Worm (Caenorhabditis elegans) whole organism, L3 larva: ENCODE measurements around the gene Y57G11C.42.

ENCODE experiments used
- ZK546.5 ChIP-seq: sonication (generic microtip); optimal IDR thresholded peaks from 2 replicates; lab custom pipeline; 2017; ENCODE audit warnings: missing biosample characterization, missing genetic modification characterization
- aly-2 ChIP-seq: fragments of 150-350 bp; optimal IDR thresholded peaks from 2 replicates; lab custom pipeline; 2014; ENCODE audit warnings: missing biosample characterization, missing genetic modification characterization
- ama-1 ChIP-seq: fragments of 150-350 bp; optimal IDR thresholded peaks from 2 replicates; lab custom pipeline; 2018
- ceh-16 ChIP-seq: sonication (generic microtip); optimal IDR thresholded peaks from 2 replicates; lab custom pipeline; 2017; ENCODE audit warnings: missing biosample characterization, missing genetic modification characterization
- ceh-28 ChIP-seq: fragments of 150-350 bp; optimal IDR thresholded peaks from 2 replicates; lab custom pipeline; 2014; ENCODE audit warnings: missing biosample characterization, missing genetic modification reagents, missing genetic modification characterization
- ceh-82 ChIP-seq: fragments of 150-350 bp; optimal IDR thresholded peaks from 2 replicates; lab custom pipeline; 2014; ENCODE audit warnings: missing biosample characterization, missing genetic modification characterization
- ceh-9 ChIP-seq: sonication (generic microtip); optimal IDR thresholded peaks from 2 replicates; lab custom pipeline; 2018; ENCODE audit warnings: missing biosample characterization, missing genetic modification characterization
- daf-12 ChIP-seq: fragments of 150-350 bp; optimal IDR thresholded peaks from 2 replicates; lab custom pipeline; 2014; ENCODE audit warnings: missing biosample characterization, missing genetic modification reagents, missing genetic modification characterization
- egl-5 ChIP-seq: fragments of 150-350 bp; optimal IDR thresholded peaks from 2 replicates; lab custom pipeline; 2017; ENCODE audit warnings: missing biosample characterization, missing genetic modification reagents, missing genetic modification characterization, inconsistent platforms
- elt-1 ChIP-seq: fragments of 150-350 bp; optimal IDR thresholded peaks from 2 replicates; lab custom pipeline; 2014; ENCODE audit warnings: missing biosample characterization, missing genetic modification characterization
- elt-2 ChIP-seq: sonication (generic microtip); optimal IDR thresholded peaks from 2 replicates; lab custom pipeline; 2016; ENCODE audit warnings: missing genetic modification reagents, mild to moderate bottlenecking, missing genetic modification characterization, missing compliant biosample characterization
- elt-3 ChIP-seq, 3 experiments: fragments of 150-350 bp in 1 of 3; sonication (generic microtip) in 2 of 3; optimal IDR thresholded peaks; 2 replicates in 2 of 3; 4 replicates in 1 of 3; lab custom pipeline; 2014 to 2017; ENCODE audit warnings: missing biosample characterization in 3 of 3, missing genetic modification characterization in 3 of 3
- eor-1 ChIP-seq, 2 experiments: fragments of 150-350 bp; optimal IDR thresholded peaks; 2 replicates each; lab custom pipeline; 2014 to 2018; ENCODE audit warnings: missing biosample characterization in 2 of 2, missing genetic modification characterization in 2 of 2
- fkh-10 ChIP-seq: sonication (generic microtip); optimal IDR thresholded peaks from 2 replicates; lab custom pipeline; 2017; ENCODE audit warnings: missing biosample characterization, missing genetic modification reagents, missing genetic modification characterization
- fos-1 ChIP-seq: fragments of 150-350 bp; optimal IDR thresholded peaks from 2 replicates; lab custom pipeline; 2014; ENCODE audit warnings: missing biosample characterization, missing genetic modification characterization
- hmg-11 ChIP-seq: sonication (generic microtip); optimal IDR thresholded peaks from 2 replicates; lab custom pipeline; 2016; ENCODE audit warnings: missing genetic modification characterization, missing compliant biosample characterization
- lin-15B ChIP-seq: fragments of 150-350 bp; optimal IDR thresholded peaks from 2 replicates; lab custom pipeline; 2014; ENCODE audit warnings: missing biosample characterization, missing genetic modification characterization
- lin-39 ChIP-seq: fragments of 150-350 bp; optimal IDR thresholded peaks from 2 replicates; lab custom pipeline; 2018; ENCODE audit warnings: missing biosample characterization, missing genetic modification reagents, missing genetic modification characterization
- lsy-12 ChIP-seq: sonication (generic microtip); optimal IDR thresholded peaks from 2 replicates; lab custom pipeline; 2016; ENCODE audit warnings: mild to moderate bottlenecking, missing genetic modification characterization, missing compliant biosample characterization
- mdl-1 ChIP-seq: fragments of 150-350 bp; optimal IDR thresholded peaks from 2 replicates; lab custom pipeline; 2014; ENCODE audit warnings: missing biosample characterization, missing genetic modification characterization
- nfya-1 ChIP-seq: sonication (generic microtip); optimal IDR thresholded peaks from 2 replicates; lab custom pipeline; 2017; ENCODE audit warnings: missing genetic modification characterization, mild to moderate bottlenecking, missing compliant biosample characterization, antibody characterized with exemption, moderate library complexity; ENCODE audit not compliant: insufficient read depth
- nhr-11 ChIP-seq: fragments of 150-350 bp; optimal IDR thresholded peaks from 2 replicates; lab custom pipeline; 2014; ENCODE audit warnings: missing biosample characterization, missing genetic modification characterization
- nhr-12 ChIP-seq: fragments of 150-350 bp; optimal IDR thresholded peaks from 2 replicates; lab custom pipeline; 2014; ENCODE audit warnings: missing biosample characterization, missing genetic modification characterization
- nhr-23 ChIP-seq: fragments of 150-350 bp; optimal IDR thresholded peaks from 2 replicates; lab custom pipeline; 2014; ENCODE audit warnings: missing biosample characterization, missing genetic modification reagents, missing genetic modification characterization
- nhr-25 ChIP-seq: sonication (generic microtip); optimal IDR thresholded peaks from 2 replicates; lab custom pipeline; 2017; ENCODE audit warnings: missing biosample characterization, missing genetic modification characterization
- nhr-28 ChIP-seq: fragments of 150-350 bp; optimal IDR thresholded peaks from 2 replicates; lab custom pipeline; 2014; ENCODE audit warnings: missing biosample characterization, missing genetic modification characterization
- nhr-43 ChIP-seq: sonication (generic microtip); optimal IDR thresholded peaks from 2 replicates; lab custom pipeline; 2016; ENCODE audit warnings: mild to moderate bottlenecking, missing genetic modification characterization, missing compliant biosample characterization; ENCODE audit not compliant: poor library complexity, severe bottlenecking
- nhr-67 ChIP-seq: fragments of 150-350 bp; optimal IDR thresholded peaks from 2 replicates; lab custom pipeline; 2014; ENCODE audit warnings: missing biosample characterization, missing genetic modification characterization
- nhr-77 ChIP-seq: fragments of 150-350 bp; optimal IDR thresholded peaks from 2 replicates; lab custom pipeline; 2014; ENCODE audit warnings: missing biosample characterization, missing genetic modification characterization
- pha-4 ChIP-seq: fragments of 150-350 bp; optimal IDR thresholded peaks from 2 replicates; lab custom pipeline; 2014; ENCODE audit warnings: missing biosample characterization, missing genetic modification reagents, missing genetic modification characterization
- pqm-1 ChIP-seq: fragments of 150-350 bp; optimal IDR thresholded peaks from 2 replicates; lab custom pipeline; 2017; ENCODE audit warnings: missing biosample characterization, missing genetic modification characterization, inconsistent platforms
- sea-2 ChIP-seq: fragments of 150-350 bp; sonication (generic microtip); optimal IDR thresholded peaks from 4 replicates; lab custom pipeline; 2014; ENCODE audit warnings: missing biosample characterization, missing genetic modification reagents, missing genetic modification characterization
- snpc-4 ChIP-seq: fragments of 150-350 bp; optimal IDR thresholded peaks from 2 replicates; lab custom pipeline; 2014; ENCODE audit warnings: missing biosample characterization, missing genetic modification characterization
- tbx-2 ChIP-seq: sonication (generic microtip); optimal IDR thresholded peaks from 2 replicates; lab custom pipeline; 2016; ENCODE audit warnings: mild to moderate bottlenecking, missing genetic modification characterization, missing compliant biosample characterization
- unc-62 ChIP-seq: fragments of 150-350 bp; sonication (generic microtip); optimal IDR thresholded peaks from 4 replicates; lab custom pipeline; 2014; ENCODE audit warnings: missing biosample characterization, missing genetic modification reagents, missing genetic modification characterization
- zag-1 ChIP-seq: fragments of 150-350 bp; optimal IDR thresholded peaks from 2 replicates; lab custom pipeline; 2014; ENCODE audit warnings: missing biosample characterization, missing genetic modification characterization
- ztf-11 ChIP-seq: fragments of 150-350 bp; optimal IDR thresholded peaks from 2 replicates; lab custom pipeline; 2014; ENCODE audit warnings: missing biosample characterization, missing genetic modification characterization
- ztf-4 ChIP-seq: fragments of 150-350 bp; optimal IDR thresholded peaks from 2 replicates; lab custom pipeline; 2014; ENCODE audit warnings: missing biosample characterization, missing genetic modification characterization

Gene Y57G11C.42

DNA sequence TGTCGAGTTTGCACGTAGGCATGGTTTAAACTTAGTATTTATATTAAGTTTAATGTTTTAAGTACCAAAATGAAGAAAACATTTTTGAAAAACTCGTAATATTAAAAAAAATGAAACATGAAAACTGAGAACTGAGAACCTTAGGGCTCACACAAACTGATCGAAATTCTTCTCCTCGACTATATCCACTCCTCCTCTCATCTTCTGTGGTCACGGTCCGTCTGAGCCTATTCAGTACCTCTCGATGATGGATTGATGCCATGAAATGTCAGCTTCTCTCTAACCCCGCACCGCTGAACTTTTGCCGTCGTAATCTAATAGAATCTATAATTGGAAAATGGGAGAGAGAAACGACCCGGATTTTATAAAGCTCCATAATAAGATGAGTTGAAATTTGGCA lies 56.2 kb downstream of the Y57G11C.42 start, which contains the start of gene nlp-56:
TSS of gene nlp-56 (minus strand) at position 257 of the 400 bp plus-strand sequence.
- TF ChIP-seq nfya-1 (tag; lab: Kevin White, UChicago) (no peak), unc-62 (GFP tag; lab: Kevin White, UChicago) (no peak), ZK546.5 (no peak), nhr-12 (tag; lab: Kevin White, UChicago) (no peak), nhr-23 (tag; lab: Kevin White, UChicago) (no peak), elt-3 (tag; optimal IDR thresholded peaks at IDR 0.05; lab: Kevin White, UChicago) (no peak), aly-2 (tag; lab: Kevin White, UChicago) (no peak), nhr-77 (no peak), ceh-82 (no peak), mdl-1 (no peak), ztf-11 (tag; lab: Kevin White, UChicago) (no peak), egl-5 (tag; lab: Kevin White, UChicago) (no peak), elt-1 (no peak), fkh-10 (GFP tag; lab: Kevin White, UChicago) (no peak), sea-2 (GFP tag; lab: Kevin White, UChicago) (no peak), zag-1 (tag; lab: Kevin White, UChicago) (no peak), snpc-4 (tag; lab: Kevin White, UChicago) (no peak)

DNA sequence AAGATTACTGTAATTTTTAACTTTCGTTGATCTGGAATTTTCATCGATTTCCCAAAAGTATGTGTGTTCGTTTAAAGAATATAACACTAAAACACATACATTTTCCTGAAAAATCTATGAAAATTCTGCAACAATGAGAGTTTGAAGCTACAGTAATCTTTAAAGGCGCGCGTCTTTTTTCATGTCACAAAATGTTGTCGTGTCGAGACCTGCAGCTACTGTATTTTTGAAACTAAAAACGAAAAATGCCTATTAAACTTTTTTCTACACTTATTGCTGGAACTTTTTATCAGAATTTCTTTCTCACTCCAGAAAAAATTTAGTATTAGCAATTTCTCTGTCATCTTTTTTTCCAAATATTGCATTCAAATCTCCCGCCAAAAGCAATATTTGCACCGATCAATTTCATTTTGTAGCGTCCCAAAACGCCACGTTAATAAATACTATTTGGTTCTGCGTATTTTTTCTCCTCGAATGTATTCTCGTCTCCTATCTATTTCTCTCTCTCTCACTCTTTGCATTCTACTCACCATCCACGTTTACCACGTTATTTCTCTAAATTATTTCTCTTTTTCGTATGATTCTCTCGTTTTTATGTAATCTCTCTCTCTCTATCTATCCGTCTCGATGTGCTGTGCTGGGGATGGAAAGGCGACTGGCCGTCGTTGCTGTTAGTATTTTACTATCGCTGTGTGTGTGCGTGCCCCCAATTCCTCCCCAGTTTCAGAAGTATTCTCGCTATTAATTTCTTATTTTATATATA lies 58.2 kb downstream of the Y57G11C.42 start, which contains the start of gene melo-1:
TSS of gene melo-1 (plus strand) at position 658 of the 763 bp plus-strand sequence.
- TF ChIP-seq nhr-25 (tag; lab: Kevin White, UChicago), result peak; percentile 22
- no peak for TF ChIP-seq nhr-77
- peak; percentile 2 for TF ChIP-seq pqm-1 (tag; lab: Kevin White, UChicago)
- peak; percentile 28 for TF ChIP-seq ceh-28 (tag; lab: Kevin White, UChicago)
- no peak for TF ChIP-seq daf-12 (tag; lab: Kevin White, UChicago)
- TF ChIP-seq nhr-23 (tag; lab: Kevin White, UChicago), result peak; percentile 34
- peak; percentile 73 for TF ChIP-seq hmg-11 (tag; lab: Kevin White, UChicago)
- peak; percentile 81 for TF ChIP-seq nfya-1 (tag; lab: Kevin White, UChicago)
- TF ChIP-seq lin-39, result no peak
- peak; percentile 48 for TF ChIP-seq elt-2 (tag; lab: Kevin White, UChicago)
- peak; percentile 42 for TF ChIP-seq lin-15B (tag; lab: Kevin White, UChicago)
- no peak for TF ChIP-seq nhr-28 (tag; lab: Kevin White, UChicago)
- peak; percentile 76 for TF ChIP-seq pha-4
- TF ChIP-seq tbx-2 (tag; lab: Kevin White, UChicago), result no peak
- TF ChIP-seq snpc-4 (tag; lab: Kevin White, UChicago), result peak; percentile 42

DNA sequence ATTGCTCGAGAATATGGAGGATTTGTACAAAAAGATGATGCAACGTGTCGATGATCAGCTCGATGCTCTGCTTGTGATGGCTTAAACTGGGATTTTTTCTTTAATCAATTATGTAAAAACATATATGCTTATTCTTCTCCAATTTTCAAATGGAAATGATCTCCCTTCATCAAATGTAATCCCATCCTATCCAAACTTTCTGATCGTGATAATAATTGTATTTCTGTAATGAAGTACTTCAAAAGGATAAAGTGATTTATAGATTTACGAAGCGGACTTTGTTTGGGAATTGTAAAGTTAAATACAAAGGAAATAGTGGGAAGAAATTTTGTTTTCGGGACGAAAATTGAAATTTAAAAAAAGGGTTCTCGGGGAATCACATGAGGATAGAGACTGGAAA lies 62.3 kb downstream of the Y57G11C.42 start:
- peak; percentile 16 for TF ChIP-seq pha-4
- TF ChIP-seq nhr-25 (tag; lab: Kevin White, UChicago), result peak; percentile 8
- TF ChIP-seq nhr-43, result peak; percentile 19
- no peak for TF ChIP-seq eor-1 (tag; optimal IDR thresholded peaks at IDR 0.05; lab: Kevin White, UChicago)
- TF ChIP-seq ama-1, result peak; percentile 61
- peak; percentile 23 for TF ChIP-seq elt-2 (tag; lab: Kevin White, UChicago)
- TF ChIP-seq ceh-28 (tag; lab: Kevin White, UChicago), result peak; percentile 28
- TF ChIP-seq lsy-12 (tag; lab: Kevin White, UChicago), result peak; percentile 10
- peak; percentile 6 for TF ChIP-seq ztf-4 (tag; lab: Kevin White, UChicago)
- no peak for TF ChIP-seq fos-1 (tag; lab: Kevin White, UChicago)
- TF ChIP-seq, all 47 proteins: peak for 8

DNA sequence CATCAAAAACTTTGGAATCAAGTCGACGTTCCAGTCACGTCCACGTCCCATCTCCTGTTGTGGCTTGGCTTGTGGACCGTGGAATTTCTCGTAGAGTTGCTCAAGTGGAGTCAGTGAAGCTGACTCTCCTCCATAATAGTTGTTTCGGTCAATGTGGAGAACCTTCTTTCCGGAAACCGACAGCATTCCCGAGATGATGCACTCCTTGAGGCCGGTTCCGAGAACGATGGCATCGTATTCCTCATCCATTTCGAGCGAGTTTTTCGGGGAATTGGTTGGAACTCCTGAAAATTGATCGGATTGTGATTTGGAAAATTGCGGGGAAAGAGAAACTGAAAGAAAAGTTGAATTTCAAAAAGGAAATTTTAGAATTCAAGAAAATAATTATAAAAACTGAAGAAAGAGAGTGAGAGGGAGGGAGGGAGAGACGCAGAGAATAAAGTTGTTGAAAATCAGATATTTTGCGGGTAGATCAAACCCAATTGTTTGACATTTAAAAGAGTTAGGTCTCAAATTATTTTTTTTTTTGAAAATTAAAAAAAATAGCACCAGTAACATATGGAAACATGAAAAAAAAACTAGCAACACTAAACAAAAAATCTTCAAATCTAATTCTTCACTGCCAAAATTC lies 64.4 kb downstream of the Y57G11C.42 start, which contains the start of gene gdi-1:
TSS of gene gdi-1 (minus strand) at position 286 of the 631 bp plus-strand sequence.
- TF ChIP-seq ama-1, result peak; percentile 79
- TF ChIP-seq ztf-4 (tag; lab: Kevin White, UChicago), result no peak
- TF ChIP-seq ceh-9, result no peak
- TF ChIP-seq ceh-16, result no peak
- TF ChIP-seq egl-5 (tag; lab: Kevin White, UChicago), result no peak
- TF ChIP-seq lin-39, result no peak
- TF ChIP-seq elt-1, result no peak
- TF ChIP-seq nhr-67, result no peak
- TF ChIP-seq nhr-23 (tag; lab: Kevin White, UChicago), result peak; percentile 4
- no peak for TF ChIP-seq elt-3 (tag; optimal IDR thresholded peaks at IDR 0.05; lab: Kevin White, UChicago)
- no peak for TF ChIP-seq ztf-11 (tag; lab: Kevin White, UChicago)
- TF ChIP-seq nhr-11, result no peak
- no peak for TF ChIP-seq lin-15B (tag; lab: Kevin White, UChicago)
